Worm (Caenorhabditis elegans): ENCODE measurements around the gene T04F3.5.
A peak's percentile ranks its signal among the peaks of the same experiment; 100 is the strongest.

The T04F3.5 gene

ce11 chrV:11801076-11801849 is 40.8 kb downstream of the T04F3.5 start:
- TF ChIP-seq D1046.2 (GFP tag; IDR thresholded peaks at IDR 0.05) (no peak), ceh-32 (tag; optimal IDR thresholded peaks at IDR 0.05; ENCODE audit: poor library complexity) (no peak), egl-27 (tag; optimal IDR thresholded peaks at IDR 0.05) (no peak), zfp-2 (tag; optimal IDR thresholded peaks at IDR 0.05) (no peak), nhr-6 (tag; optimal IDR thresholded peaks at IDR 0.05) (no peak), daf-16 (GFP tag; optimal IDR thresholded peaks at IDR 0.05) (no peak), daf-16 (tag; optimal IDR thresholded peaks at IDR 0.05) (no peak), lin-29 (GFP tag; IDR thresholded peaks at IDR 0.05) (no peak), nhr-102 (tag; optimal IDR thresholded peaks at IDR 0.05) (no peak), sdz-12 (GFP tag; optimal IDR thresholded peaks at IDR 0.05) (no peak), set-16 (GFP tag; IDR thresholded peaks at IDR 0.05) (no peak), F37D6.2 (tag; optimal IDR thresholded peaks at IDR 0.05) (no peak), hlh-11 (tag; optimal IDR thresholded peaks at IDR 0.05) (peak; percentile 47), snpc-4 (tag; optimal IDR thresholded peaks at IDR 0.05) (no peak), ZK337.2 (GFP tag; IDR thresholded peaks at IDR 0.05) (no peak), mxl-3 (GFP tag; optimal IDR thresholded peaks at IDR 0.05) (peak; percentile 23), jun-1 (tag; optimal IDR thresholded peaks at IDR 0.05) (no peak), tra-1 (GFP tag; IDR thresholded peaks at IDR 0.05) (no peak), unc-39 (tag; optimal IDR thresholded peaks at IDR 0.05) (no peak), mdl-1 (tag; optimal IDR thresholded peaks at IDR 0.05) (peak in 1 of 2 experiments; percentile 18), mes-2 (tag; optimal IDR thresholded peaks at IDR 0.05; ENCODE audit: poor library complexity, severe bottlenecking) (no peak), ztf-7 (tag; optimal IDR thresholded peaks at IDR 0.05) (no peak), hlh-30 (tag; optimal IDR thresholded peaks at IDR 0.05; ENCODE audit: insufficient read depth) (no peak), nhr-111 (GFP tag; optimal IDR thresholded peaks at IDR 0.05) (no peak), aha-1 (tag) (peak; percentile 91), cey-2 (tag; optimal IDR thresholded peaks at IDR 0.05; ENCODE audit: borderline replicate concordance, insufficient read depth) (no peak), daf-8 (GFP tag; IDR thresholded peaks at IDR 0.05) (no peak), skn-1 (tag; optimal IDR thresholded peaks at IDR 0.05) (no peak), zfp-3 (GFP tag; conservative IDR thresholded peaks at IDR 0.05) (no peak), ces-1 (GFP tag; optimal IDR thresholded peaks at IDR 0.05) (no peak), daf-12 (tag; optimal IDR thresholded peaks at IDR 0.05) (no peak), zip-2 (tag; optimal IDR thresholded peaks at IDR 0.05) (no peak), tag-97 (GFP tag; IDR thresholded peaks at IDR 0.05) (no peak), F49E8.2 (tag; optimal IDR thresholded peaks at IDR 0.05; ENCODE audit: borderline replicate concordance) (no peak), madf-9 (GFP tag; conservative IDR thresholded peaks at IDR 0.05) (no peak), aly-2 (tag; optimal IDR thresholded peaks at IDR 0.05) (no peak), dve-1 (tag; optimal IDR thresholded peaks at IDR 0.05; ENCODE audit: insufficient read depth) (peak; percentile 51), nhr-237 (tag; optimal IDR thresholded peaks at IDR 0.05) (no peak), mxl-2 (GFP tag; conservative IDR thresholded peaks at IDR 0.05) (no peak), dmd-8 (GFP tag; IDR thresholded peaks at IDR 0.05) (no peak), ceh-62 (tag; optimal IDR thresholded peaks at IDR 0.05) (no peak), dpl-1 (GFP tag; optimal IDR thresholded peaks at IDR 0.05) (no peak), nhr-28 (tag; optimal IDR thresholded peaks at IDR 0.05) (no peak), ZK546.5 (tag; optimal IDR thresholded peaks at IDR 0.05) (no peak), unc-62 (GFP tag; optimal IDR thresholded peaks at IDR 0.05 in 1 of 2) (peak in 1 of 2 experiments; percentile 60), unc-62 (tag; optimal IDR thresholded peaks at IDR 0.05) (no peak), zip-11 (GFP tag; IDR thresholded peaks at IDR 0.05) (no peak), nhr-42 (GFP tag; IDR thresholded peaks at IDR 0.05) (0 out of 2 replicates have a peak, but pooled peaks have one; percentile 35), T26A8.4 (GFP tag; IDR thresholded peaks at IDR 0.05) (no peak), lsy-2 (tag; optimal IDR thresholded peaks at IDR 0.05) (peak; percentile 18 to 56), unc-130 (GFP tag; optimal IDR thresholded peaks at IDR 0.05) (no peak)
